Fruit fly (Drosophila melanogaster) whole organism, embryonic: ENCODE measurements around the gene CAH4.

Source experiments
- Abd-B ChIP-seq: fragments of 200-800 bp; sonication (Bioruptor generic); optimal IDR thresholded peaks from 2 replicates; lab custom pipeline; 2018; ENCODE audit warnings: missing biosample characterization, mild to moderate bottlenecking, missing genetic modification characterization, moderate library complexity
- Antp ChIP-seq: fragments of 200-800 bp; sonication (Bioruptor generic); optimal IDR thresholded peaks from 3 replicates; lab custom pipeline; 2016; ENCODE audit warnings: missing biosample characterization, missing genetic modification characterization
- Awh ChIP-seq: fragments of 200-800 bp; sonication (Bioruptor generic); IDR thresholded peaks from 2 replicates; pipeline ENCODE4, ENCODE4 v1.3.6; 2022; ENCODE audit warnings: missing biosample characterization, missing genetic modification characterization
- BEAF-32 ChIP-seq: fragments of 200-800 bp; sonication (Bioruptor generic); optimal IDR thresholded peaks from 3 replicates; lab custom pipeline; 2017; ENCODE audit warnings: missing biosample characterization, missing genetic modification characterization, mild to moderate bottlenecking, moderate library complexity, missing genetic modification reagents
- Bteb2 ChIP-seq: fragments of 200-800 bp; sonication (Bioruptor generic); optimal IDR thresholded peaks from 2 replicates; lab custom pipeline; 2016; ENCODE audit warnings: missing biosample characterization, missing genetic modification characterization
- CG10267 ChIP-seq: fragments of 200-800 bp; sonication (Bioruptor generic); optimal IDR thresholded peaks from 2 replicates; lab custom pipeline; 2018; ENCODE audit warnings: missing biosample characterization, mild to moderate bottlenecking, missing genetic modification characterization, moderate library complexity
- CG11456 ChIP-seq: fragments of 200-800 bp; sonication (Bioruptor generic); IDR thresholded peaks from 3 replicates; pipeline ENCODE4 v1.3.6; 2022; ENCODE audit warnings: missing biosample characterization, missing genetic modification characterization
- CG11504 ChIP-seq: fragments of 200-800 bp; sonication (Bioruptor generic); optimal IDR thresholded peaks from 3 replicates; lab custom pipeline; 2019; ENCODE audit warnings: missing biosample characterization, mild to moderate bottlenecking, missing genetic modification characterization, moderate library complexity
- CG11696 ChIP-seq: fragments of 200-800 bp; sonication (Bioruptor generic); IDR thresholded peaks from 2 replicates; pipeline ENCODE4 v1.3.6; 2022; ENCODE audit warnings: missing biosample characterization, missing genetic modification characterization
- CG12744 ChIP-seq: fragments of 200-800 bp; sonication (Bioruptor generic); optimal IDR thresholded peaks from 2 replicates; lab custom pipeline; 2016; ENCODE audit warnings: missing biosample characterization, missing genetic modification characterization
- CG14667 ChIP-seq: fragments of 200-800 bp; sonication (Bioruptor generic); IDR thresholded peaks from 2 replicates; pipeline ENCODE4 v1.3.6; 2022; ENCODE audit warnings: missing biosample characterization, missing genetic modification characterization
- CG15696 ChIP-seq: fragments of 200-800 bp; sonication (Bioruptor generic); optimal IDR thresholded peaks from 2 replicates; lab custom pipeline; 2019; ENCODE audit warnings: missing biosample characterization, mild to moderate bottlenecking, missing genetic modification characterization, moderate library complexity
- CG16815 ChIP-seq: fragments of 200-800 bp; sonication (Bioruptor generic); optimal IDR thresholded peaks from 3 replicates; lab custom pipeline; 2017; ENCODE audit warnings: missing biosample characterization, mild to moderate bottlenecking, missing genetic modification characterization
- CG17802 ChIP-seq: fragments of 200-800 bp; sonication (Bioruptor generic); optimal IDR thresholded peaks from 2 replicates; lab custom pipeline; 2018; ENCODE audit warnings: missing biosample characterization, mild to moderate bottlenecking, missing genetic modification characterization, moderate library complexity
- CG2199 ChIP-seq: fragments of 200-800 bp; sonication (Bioruptor generic); IDR thresholded peaks from 3 replicates; pipeline ENCODE4 v1.3.6; 2022; ENCODE audit warnings: missing biosample characterization, missing genetic modification characterization
- CG31224 ChIP-seq: fragments of 200-800 bp; sonication (Bioruptor generic); IDR thresholded peaks from 2 replicates; pipeline ENCODE4 v1.3.6; 2022; ENCODE audit warnings: missing biosample characterization, missing genetic modification characterization
- CG3163 ChIP-seq: fragments of 200-800 bp; sonication (Bioruptor generic); optimal IDR thresholded peaks from 3 replicates; lab custom pipeline; 2016; ENCODE audit warnings: missing biosample characterization, missing genetic modification characterization
- CG3281 ChIP-seq: fragments of 200-800 bp; sonication (Bioruptor generic); optimal IDR thresholded peaks from 3 replicates; lab custom pipeline; 2017; ENCODE audit warnings: missing biosample characterization, mild to moderate bottlenecking, missing genetic modification characterization
- CG34224 ChIP-seq: fragments of 200-800 bp; sonication (Bioruptor generic); IDR thresholded peaks from 3 replicates; pipeline ENCODE4 v1.3.6; 2022; ENCODE audit warnings: missing biosample characterization, missing genetic modification characterization; ENCODE audit not compliant: partially characterized antibody
- CG6654 ChIP-seq: fragments of 200-800 bp; sonication (Bioruptor generic); optimal IDR thresholded peaks from 2 replicates; lab custom pipeline; 2017; ENCODE audit warnings: missing biosample characterization, mild to moderate bottlenecking, missing genetic modification characterization
- CG6791 ChIP-seq: fragments of 200-800 bp; sonication (Bioruptor generic); IDR thresholded peaks from 3 replicates; pipeline ENCODE4 v1.3.6; 2022; ENCODE audit warnings: missing biosample characterization, missing genetic modification characterization; ENCODE audit not compliant: partially characterized antibody
- CG9437 ChIP-seq: fragments of 200-800 bp; sonication (Bioruptor generic); optimal IDR thresholded peaks from 2 replicates; lab custom pipeline; 2018; ENCODE audit warnings: missing biosample characterization, mild to moderate bottlenecking, missing genetic modification characterization
- Dip3 ChIP-seq: fragments of 200-800 bp; sonication (Bioruptor generic); optimal IDR thresholded peaks from 3 replicates; lab custom pipeline; 2016; ENCODE audit warnings: missing biosample characterization, missing genetic modification characterization
- Hsf ChIP-seq: fragments of 200-800 bp; sonication (Bioruptor generic); optimal IDR thresholded peaks from 3 replicates; lab custom pipeline; 2016; ENCODE audit warnings: missing biosample characterization, missing genetic modification characterization
- Lpt ChIP-seq: fragments of >200 bp; optimal IDR thresholded peaks from 2 replicates; lab custom pipeline; 2018; ENCODE audit warnings: missing biosample characterization, missing genetic modification characterization
- Mad ChIP-seq: fragments of 200-800 bp; sonication (Bioruptor generic); optimal IDR thresholded peaks from 2 replicates; lab custom pipeline; 2016; ENCODE audit warnings: missing biosample characterization, missing genetic modification characterization
- PHDP ChIP-seq: fragments of 200-800 bp; sonication (Bioruptor generic); optimal IDR thresholded peaks from 3 replicates; lab custom pipeline; 2018; ENCODE audit warnings: missing biosample characterization, mild to moderate bottlenecking, missing genetic modification characterization, moderate library complexity
- Poxn ChIP-seq: fragments of 200-800 bp; sonication (Bioruptor generic); IDR thresholded peaks from 2 replicates; pipeline ENCODE4 v1.3.6; 2022; ENCODE audit warnings: missing biosample characterization, missing genetic modification characterization
- Rx ChIP-seq: fragments of 200-800 bp; sonication (Bioruptor generic); IDR thresholded peaks from 2 replicates; pipeline ENCODE4 v1.3.6; 2022; ENCODE audit warnings: missing biosample characterization, missing genetic modification characterization
- Sox100B ChIP-seq: fragments of 200-800 bp; sonication (Bioruptor generic); optimal IDR thresholded peaks from 3 replicates; lab custom pipeline; 2018; ENCODE audit warnings: missing biosample characterization, mild to moderate bottlenecking, missing genetic modification characterization
- Vsx1 ChIP-seq: fragments of 200-800 bp; sonication (Bioruptor generic); optimal IDR thresholded peaks from 2 replicates; lab custom pipeline; 2017; ENCODE audit warnings: missing biosample characterization, mild to moderate bottlenecking, missing genetic modification characterization, missing genetic modification reagents
- ac ChIP-seq: fragments of 200-800 bp; sonication (Bioruptor generic); optimal IDR thresholded peaks from 3 replicates; lab custom pipeline; 2017; ENCODE audit warnings: missing biosample characterization, mild to moderate bottlenecking, missing genetic modification characterization
- cato ChIP-seq: fragments of 200-800 bp; sonication (Bioruptor generic); optimal IDR thresholded peaks from 2 replicates; lab custom pipeline; 2016; ENCODE audit warnings: missing biosample characterization, missing genetic modification characterization, borderline replicate concordance
- caup ChIP-seq: fragments of 200-800 bp; sonication (Bioruptor generic); optimal IDR thresholded peaks from 3 replicates; lab custom pipeline; 2017; ENCODE audit warnings: missing biosample characterization, mild to moderate bottlenecking, missing genetic modification characterization, moderate library complexity; ENCODE audit not compliant: severe bottlenecking
- crc ChIP-seq: fragments of 200-800 bp; sonication (Bioruptor generic); optimal IDR thresholded peaks from 2 replicates; lab custom pipeline; 2016; ENCODE audit warnings: missing biosample characterization, missing genetic modification characterization
- da ChIP-seq: fragments of 200-800 bp; sonication (Bioruptor generic); optimal IDR thresholded peaks from 2 replicates; lab custom pipeline; 2016; ENCODE audit warnings: missing biosample characterization, missing genetic modification characterization
- fru ChIP-seq: fragments of >200 bp; optimal IDR thresholded peaks from 2 replicates; lab custom pipeline; 2017
- gfzf ChIP-seq: fragments of 200-800 bp; sonication (Bioruptor generic); optimal IDR thresholded peaks from 2 replicates; lab custom pipeline; 2016; ENCODE audit warnings: missing biosample characterization, mild to moderate bottlenecking, missing genetic modification characterization, moderate library complexity
- gro ChIP-seq: fragments of 200-800 bp; sonication (Bioruptor generic); optimal IDR thresholded peaks from 2 replicates; lab custom pipeline; 2016; ENCODE audit warnings: missing biosample characterization, missing genetic modification characterization
- hb ChIP-seq: fragments of 200-800 bp; sonication (Bioruptor generic); IDR thresholded peaks from 3 replicates; pipeline ENCODE4 v1.3.6; 2022; ENCODE audit warnings: missing biosample characterization, missing genetic modification characterization; ENCODE audit not compliant: partially characterized antibody
- hth ChIP-seq: fragments of >200 bp; optimal IDR thresholded peaks from 2 replicates; lab custom pipeline; 2017; ENCODE audit warnings: inconsistent platforms
- insv ChIP-seq, 2 experiments: fragments of 200-800 bp; sonication (Bioruptor generic); optimal IDR thresholded peaks; 3 replicates each; lab custom pipeline; 2016 to 2018; ENCODE audit warnings: missing biosample characterization in 2 of 2, missing genetic modification characterization in 2 of 2
- lab ChIP-seq: fragments of 200-800 bp; sonication (Bioruptor generic); optimal IDR thresholded peaks from 3 replicates; lab custom pipeline; 2017; ENCODE audit warnings: missing biosample characterization, missing genetic modification characterization, mild to moderate bottlenecking, moderate library complexity, missing genetic modification reagents
- lola ChIP-seq, 3 experiments: fragments of >200 bp in 2 of 3; fragments of 200-800 bp in 1 of 3; sonication (Bioruptor generic) in 1 of 3; optimal IDR thresholded peaks; 2 replicates each; lab custom pipeline; 2017 to 2019; ENCODE audit warnings: missing biosample characterization in 3 of 3, missing genetic modification characterization in 3 of 3, mild to moderate bottlenecking in 1 of 3, moderate library complexity in 1 of 3
- nom ChIP-seq: fragments of 200-800 bp; sonication (Bioruptor generic); optimal IDR thresholded peaks from 2 replicates; lab custom pipeline; 2017; ENCODE audit warnings: missing biosample characterization, missing genetic modification characterization, mild to moderate bottlenecking, moderate library complexity, missing genetic modification reagents
- onecut ChIP-seq: fragments of 200-800 bp; sonication (Bioruptor generic); IDR thresholded peaks from 2 replicates; pipeline ENCODE4 v1.3.6; 2022; ENCODE audit warnings: missing biosample characterization, missing genetic modification characterization
- sim ChIP-seq: fragments of 200-800 bp; sonication (Bioruptor generic); IDR thresholded peaks from 2 replicates; pipeline ENCODE4 v1.3.6; 2022; ENCODE audit warnings: missing biosample characterization, missing genetic modification characterization
- slp2 ChIP-seq: fragments of 200-800 bp; sonication (Bioruptor generic); optimal IDR thresholded peaks from 2 replicates; lab custom pipeline; 2016; ENCODE audit warnings: missing biosample characterization, missing genetic modification characterization
- vvl ChIP-seq: fragments of 200-800 bp; sonication (Bioruptor generic); IDR thresholded peaks from 2 replicates; pipeline ENCODE4 v1.3.6; 2022; ENCODE audit warnings: missing biosample characterization, missing genetic modification characterization

Gene CAH4

DNA sequence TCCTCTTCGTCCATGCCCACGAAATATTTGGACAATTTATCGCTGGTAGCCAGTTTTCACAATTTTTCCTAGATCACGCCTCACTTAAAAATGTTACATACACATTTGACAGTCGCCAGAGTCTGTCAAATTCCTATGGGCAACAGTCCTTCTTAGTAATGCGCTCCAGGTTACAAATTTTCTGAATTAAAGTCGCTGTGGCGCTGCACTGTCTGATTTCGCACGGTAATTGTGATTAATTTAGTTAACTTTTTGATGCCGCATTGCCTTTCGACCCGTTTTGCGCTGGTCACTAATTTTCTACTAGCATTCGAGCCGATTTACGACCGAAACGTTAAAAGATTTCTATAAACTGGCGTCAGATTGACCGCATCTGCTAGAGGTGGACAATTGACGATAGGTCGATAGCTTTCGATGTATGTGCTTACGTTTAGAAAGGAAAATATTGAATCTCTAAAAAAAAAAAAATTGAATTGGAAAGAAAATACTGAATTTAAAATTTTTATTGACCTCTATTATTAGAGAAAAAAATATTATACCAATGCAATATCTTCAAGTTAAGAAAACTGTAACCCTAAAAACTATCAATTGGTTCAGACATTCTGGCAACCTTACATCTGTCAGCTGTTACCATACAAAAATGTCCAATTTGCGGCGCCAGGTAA is 43.6 kb downstream of the CAH4 start, which contains the start of the genes lili and CG34150 (continued):
- TF ChIP-seq CG31224 (GFP tag; lab: Robert Waterston, UW) (peak; percentile 42; the same call in 1 of the 2 replicates), Mad (GFP tag; lab: Kevin White, UChicago) (peak; percentile 87), hth (lab: Kevin White, UChicago) (no peak), gro (GFP tag; lab: Kevin White, UChicago) (peak; percentile 81), hb (GFP tag; lab: Robert Waterston, UW) (peak; percentile 67; the same call in 1 of the 3 replicates), Antp (peak; percentile 55), CG6791 (GFP tag; lab: Robert Waterston, UW) (peak; percentile 76), CG11696 (GFP tag; lab: Robert Waterston, UW) (no peak), PHDP (peak; percentile 77), Poxn (GFP tag; lab: Robert Waterston, UW) (no peak), CG3163 (GFP tag; lab: Kevin White, UChicago) (peak; percentile 34), BEAF-32 (GFP tag; lab: Kevin White, UChicago) (peak; percentile 83), fru (lab: Kevin White, UChicago) (no peak), CG12744 (peak; percentile 72), Abd-B (GFP tag; lab: Kevin White, UChicago) (peak; percentile 78), sim (no peak), Hsf (peak; percentile 84), da (peak; percentile 22), Rx (GFP tag; lab: Robert Waterston, UW) (no peak), CG11504 (tag; lab: Kevin White, UChicago) (peak; percentile 76), onecut (GFP tag; lab: Robert Waterston, UW) (peak; percentile 47), ac (no peak), lola (GFP tag; optimal IDR thresholded peaks at IDR 0.05; lab: Kevin White, UChicago) (peak in 1 of 3 experiments; percentile 74), Dip3 (GFP tag; lab: Kevin White, UChicago) (peak; percentile 65), lab (GFP tag; lab: Kevin White, UChicago) (peak; percentile 71), caup (GFP tag; lab: Kevin White, UChicago) (peak; percentile 53), CG11456 (peak; percentile 77; the same call in 2 of the 3 replicates), CG10267 (peak; percentile 80), crc (GFP tag; lab: Kevin White, UChicago) (peak; percentile 32), CG15696 (tag; lab: Kevin White, UChicago) (peak; percentile 82), slp2 (peak; percentile 29), CG9437 (GFP tag; lab: Kevin White, UChicago) (peak; percentile 95), Lpt (no peak), CG6654 (GFP tag; lab: Kevin White, UChicago) (no peak), CG2199 (GFP tag; lab: Robert Waterston, UW) (no peak), Sox100B (GFP tag; lab: Kevin White, UChicago) (no peak), Bteb2 (GFP tag; lab: Kevin White, UChicago) (peak; percentile 86), CG34224 (GFP tag; lab: Robert Waterston, UW) (peak; percentile 85), nom (GFP tag; lab: Kevin White, UChicago) (peak; percentile 33), CG14667 (0 out of 2 replicates have a peak, but pooled peaks have one; percentile 26), CG3281 (GFP tag; lab: Kevin White, UChicago) (peak; percentile 67), vvl (GFP tag; lab: Robert Waterston, UW) (peak; percentile 85), Awh (GFP tag; lab: Robert Waterston, UW) (peak; percentile 68; the same call in 1 of the 2 replicates), Vsx1 (no peak), insv (GFP tag; optimal IDR thresholded peaks at IDR 0.05; lab: Kevin White, UChicago) (peak in 1 of 2 experiments; percentile 32), cato (peak; percentile 34), gfzf (peak; percentile 35), CG16815 (peak; percentile 7), CG17802 (no peak)
